Worm (Caenorhabditis elegans) whole organism, L4/young adult: ENCODE results near the gene C23G10.11.

ENCODE experiments used
- W03F9.2 ChIP-seq: fragments of 150-350 bp; optimal IDR thresholded peaks from 2 replicates; lab custom pipeline; 2014; ENCODE audit warnings: missing biosample characterization, missing genetic modification characterization
- dao-5 ChIP-seq: sonication (generic microtip); optimal IDR thresholded peaks from 2 replicates; lab custom pipeline; 2016; ENCODE audit warnings: missing genotype, missing genetic modification characterization, moderate library complexity, missing compliant biosample characterization
- him-1 ChIP-seq: sonication (generic microtip); optimal IDR thresholded peaks from 2 replicates; lab custom pipeline; 2016; ENCODE audit warnings: missing genotype, missing genetic modification reagents, missing genetic modification characterization, missing compliant biosample characterization

DNA sequence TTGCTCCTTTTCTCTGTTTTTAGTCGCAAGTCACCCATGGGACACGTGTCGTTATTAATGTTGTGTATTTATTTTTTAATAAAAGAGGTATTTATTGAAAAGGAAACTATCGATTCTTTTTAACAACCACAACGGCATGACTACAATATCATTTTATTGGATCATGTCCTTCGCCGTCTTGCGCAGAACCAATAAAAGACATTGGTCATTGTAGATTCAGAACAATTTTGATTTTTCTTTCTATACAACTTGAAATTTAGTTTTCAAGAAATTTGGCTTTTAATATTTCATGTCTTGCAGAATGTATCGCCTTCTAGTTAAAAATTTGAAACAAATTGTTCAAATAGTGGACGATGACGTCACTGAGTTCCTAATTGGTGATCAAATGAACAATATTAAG is 36.1 kb upstream of the C23G10.11 start, which contains the start of gene amdh-1:
- TF ChIP-seq dao-5 (no peak), him-1 (tag; lab: Kevin White, UChicago) (no peak), W03F9.2 (tag; lab: Kevin White, UChicago) (no peak)
